Worm (Caenorhabditis elegans): Measurements from ENCODE around the gene cyn-1.

cyn-1 gene

ce11 chrV:14394743-14395142 lies 38.9 kb downstream of the cyn-1 start, which contains the start of gene C15H11.13:
TSS of gene C15H11.13 (plus strand) at chrV:14395043.
- TF ChIP-seq ceh-43 (GFP tag; optimal IDR thresholded peaks at IDR 0.05) = no peak
- TF ChIP-seq mls-2 (tag; optimal IDR thresholded peaks at IDR 0.05) = no peak
- no peak for TF ChIP-seq drap-1 (GFP tag; optimal IDR thresholded peaks at IDR 0.05)
- TF ChIP-seq bed-3 (GFP tag; optimal IDR thresholded peaks at IDR 0.05) = no peak
- no peak for TF ChIP-seq flh-1 (GFP tag; optimal IDR thresholded peaks at IDR 0.05)
- no peak for TF ChIP-seq ceh-39 (tag; optimal IDR thresholded peaks at IDR 0.05)
- TF ChIP-seq zip-8 (tag; optimal IDR thresholded peaks at IDR 0.05) = no peak
- TF ChIP-seq lin-13 (tag; optimal IDR thresholded peaks at IDR 0.05) = no peak
- TF ChIP-seq lin-32 (GFP tag; optimal IDR thresholded peaks at IDR 0.05) = no peak
- no peak for TF ChIP-seq sem-2 (GFP tag; optimal IDR thresholded peaks at IDR 0.05)
- no peak for TF ChIP-seq tbx-8 (GFP tag; optimal IDR thresholded peaks at IDR 0.05)
- TF ChIP-seq cnd-1 (tag; optimal IDR thresholded peaks at IDR 0.05) = no peak
- no peak for TF ChIP-seq nhr-28 (tag; optimal IDR thresholded peaks at IDR 0.05)
- no peak for TF ChIP-seq ces-1 (GFP tag; optimal IDR thresholded peaks at IDR 0.05)
- TF ChIP-seq ham-2 (GFP tag; optimal IDR thresholded peaks at IDR 0.05) = no peak
- TF ChIP-seq nhr-76 (tag; optimal IDR thresholded peaks at IDR 0.05) = no peak
- TF ChIP-seq sptf-1 (tag; optimal IDR thresholded peaks at IDR 0.05) = no peak

DNA sequence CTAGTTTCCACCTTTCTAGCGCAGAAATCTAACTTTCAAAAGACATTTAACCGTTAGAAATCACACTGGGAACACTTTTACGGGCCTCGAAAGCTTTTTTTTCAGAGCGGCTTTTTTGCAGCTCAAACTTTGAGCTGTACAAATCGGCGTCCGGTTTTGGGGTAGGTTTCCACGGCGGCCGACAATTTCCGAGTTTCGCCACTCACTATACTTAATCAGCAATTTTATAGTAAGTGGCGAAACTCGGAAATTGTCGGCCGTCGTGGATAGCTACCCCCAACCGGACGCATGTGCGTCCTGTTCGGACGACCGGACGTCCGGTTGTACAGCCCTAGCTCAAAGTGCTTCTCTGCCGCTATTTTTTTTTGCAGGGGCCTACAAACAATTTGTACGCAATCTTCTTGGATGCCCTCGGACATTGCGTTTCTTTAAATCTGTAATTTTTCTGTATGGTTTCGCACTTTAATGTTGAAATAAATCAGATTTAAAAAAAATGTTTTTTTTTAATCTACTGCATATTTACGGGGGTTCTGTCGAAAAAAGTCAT lies 40.3 kb downstream of the cyn-1 start:
- no peak for TF ChIP-seq unc-39 (tag; optimal IDR thresholded peaks at IDR 0.05)
- TF ChIP-seq M03D4.4 (tag; optimal IDR thresholded peaks at IDR 0.05) = no peak
- no peak for TF ChIP-seq ztf-11 (tag; optimal IDR thresholded peaks at IDR 0.05)
- no peak for TF ChIP-seq ceh-83 (GFP tag; optimal IDR thresholded peaks at IDR 0.05)
- no peak for TF ChIP-seq nhr-28 (tag; optimal IDR thresholded peaks at IDR 0.05)
- TF ChIP-seq lin-13 (tag; optimal IDR thresholded peaks at IDR 0.05) = no peak
- no peak for TF ChIP-seq ceh-39 (tag; optimal IDR thresholded peaks at IDR 0.05)
- TF ChIP-seq mep-1 (tag; optimal IDR thresholded peaks at IDR 0.05) = no peak
- TF ChIP-seq blmp-1 (tag; optimal IDR thresholded peaks at IDR 0.05) = no peak
- no peak for TF ChIP-seq ces-1 (GFP tag; optimal IDR thresholded peaks at IDR 0.05)
- no peak for TF ChIP-seq sptf-1 (tag; optimal IDR thresholded peaks at IDR 0.05)
- no peak for TF ChIP-seq lin-32 (GFP tag; optimal IDR thresholded peaks at IDR 0.05)

- no peak for TF ChIP-seq elt-1 (tag; optimal IDR thresholded peaks at IDR 0.05; ENCODE audit: borderline replicate concordance, insufficient read depth)
- TF ChIP-seq lin-13 (tag; optimal IDR thresholded peaks at IDR 0.05) = no peak
These were observed 49.8 kb downstream of the cyn-1 start for ce11 chrV:14405647-14406046.

Measured in whole organism, mixed stage, embryonic.